Worm (Caenorhabditis elegans): Measurements from ENCODE around the gene rrf-3.

ce11 chrII:8199803-8200202 is 37.5 kb downstream of the rrf-3 start:
- no peak for TF ChIP-seq pax-3 (tag; optimal IDR thresholded peaks at IDR 0.05)
- no peak for TF ChIP-seq ztf-11 (tag; optimal IDR thresholded peaks at IDR 0.05)
- no peak for TF ChIP-seq fos-1 (tag; optimal IDR thresholded peaks at IDR 0.05)
- TF ChIP-seq mep-1 (tag; optimal IDR thresholded peaks at IDR 0.05) = no peak
- no peak for TF ChIP-seq elt-2 (tag; optimal IDR thresholded peaks at IDR 0.05)
- TF ChIP-seq sox-4 (tag; optimal IDR thresholded peaks at IDR 0.05) = no peak
- TF ChIP-seq nhr-77 (tag; optimal IDR thresholded peaks at IDR 0.05) = no peak
- TF ChIP-seq pqm-1 (tag; optimal IDR thresholded peaks at IDR 0.05) = no peak
- no peak for TF ChIP-seq snpc-4 (tag; optimal IDR thresholded peaks at IDR 0.05)
- no peak for TF ChIP-seq egl-27 (tag; optimal IDR thresholded peaks at IDR 0.05)
